Fruit fly (Drosophila melanogaster): ENCODE measurements around the gene nebu.

Gene nebu

dm6 chr3L:12833864-12834525, 8.9 kb downstream of the nebu start (continued):
- TF ChIP-seq Scr (GFP tag; IDR thresholded peaks at IDR 0.05; ENCODE audit: partially characterized antibody) (no peak), CG14965 (GFP tag; optimal IDR thresholded peaks at IDR 0.05; ENCODE audit: borderline replicate concordance) (no peak), Adf1 (GFP tag; IDR thresholded peaks at IDR 0.05) (peak; percentile 33; the same call in 1 of the 2 replicates), nmo (GFP tag; optimal IDR thresholded peaks at IDR 0.05) (no peak), Atf6 (GFP tag; IDR thresholded peaks at IDR 0.05) (peak; percentile 46; the same call in 1 of the 2 replicates), Hr78 (GFP tag; optimal IDR thresholded peaks at IDR 0.05) (peak in 1 of 2 experiments; percentile 82), ranshi (GFP tag; IDR thresholded peaks at IDR 0.05) (0 out of 2 replicates have a peak, but pooled peaks have one; percentile 14), vvl (GFP tag; IDR thresholded peaks at IDR 0.05) (peak; percentile 52), ssp (GFP tag; IDR thresholded peaks at IDR 0.05) (no peak), CG34422 (GFP tag; IDR thresholded peaks at IDR 0.05) (0 out of 3 replicates have a peak, but pooled peaks have one; percentile 14), Bgb (GFP tag; IDR thresholded peaks at IDR 0.05; ENCODE audit: partially characterized antibody) (peak; percentile 46), CG31441 (GFP tag; IDR thresholded peaks at IDR 0.05) (0 out of 2 replicates have a peak, but pooled peaks have one; percentile 14), ci (GFP tag; IDR thresholded peaks at IDR 0.05) (peak; percentile 57; the same call in 2 of the 3 replicates), ewg (GFP tag; optimal IDR thresholded peaks at IDR 0.05) (peak; percentile 21), gcm2 (GFP tag; optimal IDR thresholded peaks at IDR 0.05) (no peak), CG12769 (tag; optimal IDR thresholded peaks at IDR 0.05) (peak; percentile 14), Dll (GFP tag; IDR thresholded peaks at IDR 0.05; ENCODE audit: partially characterized antibody) (0 out of 4 replicates have a peak, but pooled peaks have one; percentile 30), oc (tag; optimal IDR thresholded peaks at IDR 0.05) (peak; percentile 38), CG5180 (GFP tag; optimal IDR thresholded peaks at IDR 0.05) (peak; percentile 5), Med (GFP tag) (peak; percentile 73), CG4360 (GFP tag; IDR thresholded peaks at IDR 0.05) (0 out of 2 replicates have a peak, but pooled peaks have one; percentile 40), Ada2b (GFP tag; IDR thresholded peaks at IDR 0.05) (0 out of 2 replicates have a peak, but pooled peaks have one; percentile 31), org-1 (GFP tag; optimal IDR thresholded peaks at IDR 0.05) (no peak), CG31224 (GFP tag; IDR thresholded peaks at IDR 0.05) (peak; percentile 96), CG17612 (GFP tag; IDR thresholded peaks at IDR 0.05) (0 out of 2 replicates have a peak, but pooled peaks have one; percentile 59), nerfin-1 (tag; optimal IDR thresholded peaks at IDR 0.05) (peak; percentile 19), yki (optimal IDR thresholded peaks at IDR 0.05) (no peak), CG12071 (GFP tag; optimal IDR thresholded peaks at IDR 0.05) (peak; percentile 29), ERR (GFP tag; optimal IDR thresholded peaks at IDR 0.05) (peak; percentile 23), Max (GFP tag; optimal IDR thresholded peaks at IDR 0.05) (no peak), CG2199 (GFP tag; IDR thresholded peaks at IDR 0.05) (0 out of 3 replicates have a peak, but pooled peaks have one; percentile 70), CG7556 (GFP tag; optimal IDR thresholded peaks at IDR 0.05) (peak; percentile 15), Hr51 (GFP tag; optimal IDR thresholded peaks at IDR 0.05) (peak in 1 of 2 experiments; percentile 4), CG10543 (GFP tag; optimal IDR thresholded peaks at IDR 0.05) (peak; percentile 65), sim (GFP tag; IDR thresholded peaks at IDR 0.05) (no peak), Hey (tag; optimal IDR thresholded peaks at IDR 0.05) (peak; percentile 58), CG13287 (GFP tag; IDR thresholded peaks at IDR 0.05; ENCODE audit: partially characterized antibody) (peak; percentile 27; the same call in 1 of the 2 replicates), chm (GFP tag; IDR thresholded peaks at IDR 0.05) (0 out of 2 replicates have a peak, but pooled peaks have one; percentile 61), mirr (GFP tag; optimal IDR thresholded peaks at IDR 0.05) (peak; percentile 75), scrt (GFP tag; optimal IDR thresholded peaks at IDR 0.05) (peak; percentile 21), gfzf (GFP tag; optimal IDR thresholded peaks at IDR 0.05) (peak; percentile 7), rib (GFP tag; IDR thresholded peaks at IDR 0.05) (peak; percentile 51), dan (GFP tag; IDR thresholded peaks at IDR 0.05) (no peak), kni (GFP tag; optimal IDR thresholded peaks at IDR 0.05) (peak; percentile 74), CG18599 (GFP tag; optimal IDR thresholded peaks at IDR 0.05) (peak; percentile 33), lab (GFP tag; optimal IDR thresholded peaks at IDR 0.05) (peak; percentile 44), Pdp1 (GFP tag; optimal IDR thresholded peaks at IDR 0.05) (peak in 1 of 2 experiments; percentile 97)
